Fruit fly (Drosophila melanogaster) whole organism, pupa: ENCODE measurements around the gene CG4617.

Experiments
- CG10348 ChIP-seq: fragments of 200-800 bp; sonication (Bioruptor generic); IDR thresholded peaks from 2 replicates; pipeline ENCODE4 v1.3.6; 2022; ENCODE audit warnings: missing biosample characterization, missing genetic modification characterization
- CG17806 ChIP-seq: fragments of 200-800 bp; sonication (Bioruptor generic); optimal IDR thresholded peaks from 2 replicates; lab custom pipeline; 2018; ENCODE audit warnings: missing biosample characterization, mild to moderate bottlenecking, missing genetic modification characterization, moderate library complexity
- CG4496 ChIP-seq: fragments of 200-800 bp; sonication (Bioruptor generic); IDR thresholded peaks from 3 replicates; pipeline ENCODE4 v1.3.6; 2022; ENCODE audit warnings: missing biosample characterization, missing genetic modification characterization
- Pif1B ChIP-seq: fragments of 200-800 bp; sonication (Bioruptor generic); optimal IDR thresholded peaks from 3 replicates; lab custom pipeline; 2016; ENCODE audit warnings: missing biosample characterization, missing genetic modification characterization

DNA sequence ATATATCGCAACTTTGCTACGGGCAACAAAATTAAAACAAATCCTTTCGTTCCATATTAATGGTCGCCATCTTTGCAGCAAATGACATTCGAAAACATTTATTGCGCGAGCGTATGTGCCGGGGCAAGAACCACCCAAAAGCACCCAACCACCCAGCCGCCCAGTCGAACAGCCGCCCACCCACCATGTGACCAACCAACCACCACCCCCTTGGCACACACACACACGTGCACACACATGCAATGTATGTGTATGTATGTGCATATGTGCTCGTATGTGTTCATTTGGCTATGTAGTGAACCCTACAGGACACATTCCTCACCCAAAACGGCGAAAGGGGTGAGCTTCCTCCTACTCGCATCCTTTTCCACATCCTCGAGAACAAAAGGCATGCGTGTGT lies 35.7 kb upstream of the CG4617 start:
- no peak for TF ChIP-seq CG10348 (GFP tag; lab: Robert Waterston, UW)
- no peak for TF ChIP-seq Pif1B (GFP tag; lab: Kevin White, UChicago)
- TF ChIP-seq CG4496: no peak
- TF ChIP-seq CG17806: no peak
